Fruit fly (Drosophila melanogaster) S2 (cell line): Measurements from ENCODE around the gene CG17477.

Experiments
- CG8478 ChIP-seq: fragments of >200 bp; optimal IDR thresholded peaks from 2 replicates; lab custom pipeline; 2018
- CTCF ChIP-seq, 2 experiments: fragments of >200 bp; optimal IDR thresholded peaks; 2 replicates each; lab custom pipeline; 2018

DNA sequence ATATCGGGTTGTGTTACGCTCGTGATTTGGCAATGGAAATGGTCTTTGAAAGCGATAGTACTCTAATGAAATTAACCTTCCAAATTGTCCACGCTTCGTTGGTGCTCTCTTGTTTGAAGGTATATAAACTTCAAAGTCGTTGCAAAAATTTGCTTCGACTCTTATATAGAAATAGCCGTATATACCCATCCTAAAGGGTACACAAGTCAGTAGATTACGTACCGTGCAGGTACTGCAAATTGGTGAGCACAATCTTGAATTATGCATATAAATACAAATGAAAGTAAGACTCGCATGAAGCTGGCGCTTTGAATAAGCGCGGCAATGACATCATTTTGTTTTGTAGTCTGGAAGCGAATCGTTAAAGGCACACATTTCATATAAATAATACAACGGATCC is 10.5 kb downstream of the CG17477 start:
- TF ChIP-seq CTCF (optimal IDR thresholded peaks at IDR 0.05; lab: Kevin White, UChicago) (no peak), CG8478 (no peak)
